Worm (Caenorhabditis elegans) whole organism, early embryonic: ENCODE measurements around the gene F52G3.7.

Experiments used
- ama-1 ChIP-seq: fragments of 150-350 bp; optimal IDR thresholded peaks from 2 replicates; lab custom pipeline; 2014
- hmg-4 ChIP-seq: fragments of 200-800 bp; sonication (Bioruptor generic); optimal IDR thresholded peaks from 2 replicates; lab custom pipeline; 2018; ENCODE audit warnings: mild to moderate bottlenecking, missing genetic modification characterization, missing compliant biosample characterization
- scrt-1 ChIP-seq: fragments of 200-800 bp; sonication (Bioruptor generic); IDR thresholded peaks from 2 replicates; pipeline ENCODE4 v1.3.6; 2022; ENCODE audit warnings: missing genetic modification characterization, missing compliant biosample characterization
- tbx-11 ChIP-seq: fragments of 200-800 bp; sonication (Bioruptor generic); IDR thresholded peaks from 2 replicates; pipeline ENCODE4 v1.3.6; 2022; ENCODE audit warnings: missing genetic modification characterization, missing compliant biosample characterization

DNA sequence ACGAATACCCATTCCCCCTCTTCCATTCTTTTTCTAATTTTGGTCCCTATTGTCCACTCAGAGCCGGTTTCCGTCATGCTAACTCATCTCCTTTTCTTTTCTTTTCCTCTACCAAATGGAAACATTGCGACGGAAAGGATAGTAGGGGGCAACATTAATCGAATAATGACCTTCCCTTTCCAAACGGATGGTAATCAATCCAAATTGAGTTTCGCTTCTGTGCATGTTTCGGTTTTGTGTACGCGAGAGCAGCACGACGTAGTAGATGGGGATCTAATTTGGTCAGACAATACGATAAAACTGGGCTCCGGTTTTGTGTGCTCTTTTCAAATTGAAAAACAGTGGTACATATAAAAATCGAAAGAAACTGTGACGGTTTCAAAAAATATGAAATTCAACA lies 27.7 kb downstream of the F52G3.7 start:
- TF ChIP-seq ama-1 (lab: Kevin White, UChicago) = no peak
- no peak for TF ChIP-seq scrt-1 (GFP tag; lab: Robert Waterston, UW)
- TF ChIP-seq hmg-4 = no peak
- TF ChIP-seq tbx-11 (GFP tag; lab: Robert Waterston, UW) = no peak
